Worm (Caenorhabditis elegans): ENCODE measurements around the gene ostf-4.

Gene ostf-4

ce11 chrIII:10270778-10271307 is 47.5 kb downstream of the ostf-4 start, which contains the start of gene cnk-1 (continued):
- TF ChIP-seq spr-1 (tag; optimal IDR thresholded peaks at IDR 0.05) (no peak), lin-38 (GFP tag; IDR thresholded peaks at IDR 0.05) (peak; percentile 98), lin-39 (tag; optimal IDR thresholded peaks at IDR 0.05) (no peak), mxl-3 (GFP tag; optimal IDR thresholded peaks at IDR 0.05) (peak; percentile 85), F37D6.2 (tag; optimal IDR thresholded peaks at IDR 0.05) (peak; percentile 74), fos-1 (tag; optimal IDR thresholded peaks at IDR 0.05) (no peak), Y5F2A.4 (GFP tag; optimal IDR thresholded peaks at IDR 0.05) (no peak), zip-2 (tag; optimal IDR thresholded peaks at IDR 0.05) (no peak), tra-1 (GFP tag; IDR thresholded peaks at IDR 0.05) (peak; percentile 99), nhr-102 (tag; optimal IDR thresholded peaks at IDR 0.05) (peak; percentile 81), dmd-9 (GFP tag; IDR thresholded peaks at IDR 0.05) (peak; percentile 100), ces-1 (GFP tag; optimal IDR thresholded peaks at IDR 0.05) (no peak), nhr-76 (tag; optimal IDR thresholded peaks at IDR 0.05) (no peak), dpl-1 (GFP tag; optimal IDR thresholded peaks at IDR 0.05) (peak; percentile 52), cey-2 (tag; optimal IDR thresholded peaks at IDR 0.05; ENCODE audit: borderline replicate concordance, insufficient read depth) (no peak), aha-1 (tag) (peak; percentile 26), ama-1 (optimal IDR thresholded peaks at IDR 0.05) (no peak), lin-29 (GFP tag; IDR thresholded peaks at IDR 0.05) (peak; percentile 87), nhr-6 (tag; optimal IDR thresholded peaks at IDR 0.05) (peak; percentile 43), madf-9 (GFP tag; conservative IDR thresholded peaks at IDR 0.05) (peak; percentile 99), snpc-1.2 (GFP tag; IDR thresholded peaks at IDR 0.05) (peak; percentile 88), daf-19 (GFP tag; conservative IDR thresholded peaks at IDR 0.05) (no peak), ceh-62 (tag; optimal IDR thresholded peaks at IDR 0.05) (no peak), ctbp-1 (GFP tag; IDR thresholded peaks at IDR 0.05) (peak; percentile 97), egl-43 (GFP tag; IDR thresholded peaks at IDR 0.05) (peak; percentile 97)

Data from whole organism, L4 larva.